4 fruit fly cellular contexts compared by ENCODE assay signal in genomic region chrX:7651657-7652056, dm6.
A peak's percentile ranks its signal among the peaks of the same experiment; 100 is the strongest.
TF ChIP-seq lines count a peak whose summit lies in the region.

No protein-coding gene starts in this region.

TF ChIP-seq in whole organism, adult, 20 proteins besides CTCF, POLR2A, EP300 and RAD21 (continued from another document):
- TF ChIP-seq kay (GFP tag; lab: Kevin White, UChicago; ENCODE audit: borderline replicate concordance) (no peak), CG14711 (tag; optimal IDR thresholded peaks at IDR 0.05; lab: Kevin White, UChicago) (peak; percentile 70)

TF ChIP-seq in whole organism, embryonic, 481 proteins besides CTCF, POLR2A, EP300 and RAD21 (continued from another document and continues in another):
- peak; percentile 27 for TF ChIP-seq CG12299 (tag; optimal IDR thresholded peaks at IDR 0.05; lab: Kevin White, UChicago)
- TF ChIP-seq CG31441 (GFP tag; IDR thresholded peaks at IDR 0.05; lab: Robert Waterston, UW) = peak; percentile 58
- TF ChIP-seq ham (GFP tag; IDR thresholded peaks at IDR 0.05; lab: Robert Waterston, UW) = peak; percentile 39; the same call in 1 of the 2 replicates
- peak; percentile 54; the same call in 1 of the 3 replicates for TF ChIP-seq CG11695 (GFP tag; IDR thresholded peaks at IDR 0.05; lab: Robert Waterston, UW)
- peak; percentile 51 for TF ChIP-seq Hr3 (GFP tag; optimal IDR thresholded peaks at IDR 0.05; lab: Kevin White, UChicago)
- peak; percentile 9 for TF ChIP-seq CG15011 (GFP tag; optimal IDR thresholded peaks at IDR 0.05; lab: Kevin White, UChicago)
- TF ChIP-seq CG6683 (GFP tag; optimal IDR thresholded peaks at IDR 0.05; lab: Kevin White, UChicago) = no peak
- peak; percentile 69 for TF ChIP-seq CG32532 (GFP tag; IDR thresholded peaks at IDR 0.05; lab: Robert Waterston, UW)
- TF ChIP-seq dan (GFP tag; IDR thresholded peaks at IDR 0.05; lab: Robert Waterston, UW) = no peak
- TF ChIP-seq CG10462 (GFP tag; optimal IDR thresholded peaks at IDR 0.05; lab: Kevin White, UChicago) = peak; percentile 25
- peak; percentile 51 for TF ChIP-seq CG18619 (GFP tag; optimal IDR thresholded peaks at IDR 0.05; lab: Kevin White, UChicago)
- TF ChIP-seq CG6854 (GFP tag; optimal IDR thresholded peaks at IDR 0.05; lab: Kevin White, UChicago) = no peak
- no peak for TF ChIP-seq Bteb2 (GFP tag; optimal IDR thresholded peaks at IDR 0.05; lab: Kevin White, UChicago)
- TF ChIP-seq jigr1 (GFP tag; IDR thresholded peaks at IDR 0.05; lab: Robert Waterston, UW) = no peak
- TF ChIP-seq fd102C (GFP tag; optimal IDR thresholded peaks at IDR 0.05; lab: Kevin White, UChicago) = no peak
- no peak for TF ChIP-seq CG4707 (GFP tag; optimal IDR thresholded peaks at IDR 0.05; lab: Kevin White, UChicago)
- TF ChIP-seq Xbp1 (GFP tag; optimal IDR thresholded peaks at IDR 0.05; lab: Kevin White, UChicago) = peak; percentile 74
- TF ChIP-seq CG14050 (GFP tag; IDR thresholded peaks at IDR 0.05; lab: Robert Waterston, UW) = peak; percentile 72
- TF ChIP-seq CG17359 (tag; optimal IDR thresholded peaks at IDR 0.05; lab: Kevin White, UChicago) = peak; percentile 61
- peak; percentile 58 for TF ChIP-seq CG12942 (GFP tag; optimal IDR thresholded peaks at IDR 0.05; lab: Kevin White, UChicago)
- no peak for TF ChIP-seq CrebB (tag; optimal IDR thresholded peaks at IDR 0.05; lab: Kevin White, UChicago)
- peak; percentile 73 for TF ChIP-seq PHDP (tag; optimal IDR thresholded peaks at IDR 0.05; lab: Kevin White, UChicago)
- peak; percentile 78 for TF ChIP-seq Sox102F (GFP tag; optimal IDR thresholded peaks at IDR 0.05; lab: Kevin White, UChicago)
- TF ChIP-seq pum (GFP tag; optimal IDR thresholded peaks at IDR 0.05; lab: Kevin White, UChicago) = peak; percentile 23
- TF ChIP-seq Tbp (GFP tag; optimal IDR thresholded peaks at IDR 0.05; lab: Kevin White, UChicago) = no peak
- no peak for TF ChIP-seq vfl (GFP tag; optimal IDR thresholded peaks at IDR 0.05; lab: Kevin White, UChicago)
- TF ChIP-seq seq (GFP tag; IDR thresholded peaks at IDR 0.05; lab: Robert Waterston, UW) = peak; percentile 70
- peak; percentile 88 for TF ChIP-seq row (GFP tag; IDR thresholded peaks at IDR 0.05; lab: Robert Waterston, UW)
- no peak for TF ChIP-seq Bgb (GFP tag; IDR thresholded peaks at IDR 0.05; lab: Robert Waterston, UW; ENCODE audit: partially characterized antibody)
- TF ChIP-seq gcm2 (GFP tag; optimal IDR thresholded peaks at IDR 0.05; lab: Kevin White, UChicago) = no peak
- no peak for TF ChIP-seq CG3995 (GFP tag; optimal IDR thresholded peaks at IDR 0.05; lab: Kevin White, UChicago)
- TF ChIP-seq E2f2 (GFP tag; IDR thresholded peaks at IDR 0.05; lab: Robert Waterston, UW) = peak; percentile 45; the same call in 1 of the 2 replicates
- peak; percentile 61 for TF ChIP-seq gsb (GFP tag; IDR thresholded peaks at IDR 0.05; lab: Robert Waterston, UW)
- TF ChIP-seq CkIIα-i1 (GFP tag; IDR thresholded peaks at IDR 0.05; lab: Robert Waterston, UW) = no peak
- TF ChIP-seq scrt (GFP tag; optimal IDR thresholded peaks at IDR 0.05; lab: Kevin White, UChicago) = peak; percentile 20
- peak; percentile 34 for TF ChIP-seq CG9437 (GFP tag; optimal IDR thresholded peaks at IDR 0.05; lab: Kevin White, UChicago)
- peak; percentile 75 for TF ChIP-seq CG12769 (tag; optimal IDR thresholded peaks at IDR 0.05; lab: Kevin White, UChicago)
- peak; percentile 76 for TF ChIP-seq CG9817 (tag; optimal IDR thresholded peaks at IDR 0.05; lab: Kevin White, UChicago)
- no peak for TF ChIP-seq p53 (GFP tag; optimal IDR thresholded peaks at IDR 0.05; lab: Kevin White, UChicago)
- peak; percentile 81 for TF ChIP-seq vvl (GFP tag; IDR thresholded peaks at IDR 0.05; lab: Robert Waterston, UW)
- no peak for TF ChIP-seq kay (GFP tag; optimal IDR thresholded peaks at IDR 0.05; lab: Kevin White, UChicago)
- peak in 1 of 2 experiments; percentile 61 for TF ChIP-seq bsh (GFP tag; optimal IDR thresholded peaks at IDR 0.05; lab: Kevin White, UChicago)
- TF ChIP-seq Ssrp (tag; optimal IDR thresholded peaks at IDR 0.05; lab: Kevin White, UChicago) = peak; percentile 29

TF ChIP-seq in whole organism, prepupa, 60 proteins besides CTCF, POLR2A, EP300 and RAD21 (continued from another document):
- TF ChIP-seq acj6 (GFP tag; optimal IDR thresholded peaks at IDR 0.05; lab: Kevin White, UChicago) = peak; percentile 75
- TF ChIP-seq Met (GFP tag; optimal IDR thresholded peaks at IDR 0.05; lab: Kevin White, UChicago) = peak; percentile 81
- TF ChIP-seq dsx (GFP tag; optimal IDR thresholded peaks at IDR 0.05; lab: Kevin White, UChicago; ENCODE audit: poor library complexity, severe bottlenecking) = peak; percentile 35
- TF ChIP-seq CG11294 (GFP tag; IDR thresholded peaks at IDR 0.05; lab: Robert Waterston, UW) = peak; percentile 66
- TF ChIP-seq pdm3 (GFP tag; optimal IDR thresholded peaks at IDR 0.05; lab: Kevin White, UChicago) = peak; percentile 82
- peak; percentile 33 for TF ChIP-seq CG4318 (GFP tag; optimal IDR thresholded peaks at IDR 0.05; lab: Kevin White, UChicago)
- TF ChIP-seq CG3919 (GFP tag; optimal IDR thresholded peaks at IDR 0.05; lab: Kevin White, UChicago) = peak; percentile 74
- peak; percentile 39 to 59 for TF ChIP-seq salr (GFP tag; optimal IDR thresholded peaks at IDR 0.05; lab: Kevin White, UChicago)
- TF ChIP-seq Hr38 (GFP tag; optimal IDR thresholded peaks at IDR 0.05; lab: Kevin White, UChicago) = no peak
- peak; percentile 82 for TF ChIP-seq eg (GFP tag; IDR thresholded peaks at IDR 0.05; lab: Robert Waterston, UW)
- peak; percentile 55 for TF ChIP-seq Eip75B (GFP tag; optimal IDR thresholded peaks at IDR 0.05; lab: Kevin White, UChicago)
- peak; percentile 63 for TF ChIP-seq CG3032 (tag; optimal IDR thresholded peaks at IDR 0.05; lab: Kevin White, UChicago)
- peak; percentile 70 for TF ChIP-seq CG8632 (GFP tag; optimal IDR thresholded peaks at IDR 0.05; lab: Kevin White, UChicago)
- TF ChIP-seq CG6854 (GFP tag; optimal IDR thresholded peaks at IDR 0.05; lab: Kevin White, UChicago) = peak; percentile 13
- TF ChIP-seq CG6792 (GFP tag; optimal IDR thresholded peaks at IDR 0.05; lab: Kevin White, UChicago) = peak; percentile 79
- peak; percentile 46 for TF ChIP-seq CG11762 (GFP tag; optimal IDR thresholded peaks at IDR 0.05; lab: Kevin White, UChicago; ENCODE audit: insufficient read depth)
- peak; percentile 41 for TF ChIP-seq Lpt (GFP tag; optimal IDR thresholded peaks at IDR 0.05; lab: Kevin White, UChicago)
- TF ChIP-seq fkh (GFP tag; optimal IDR thresholded peaks at IDR 0.05; lab: Kevin White, UChicago) = peak; percentile 57
- TF ChIP-seq CG6808 (GFP tag; optimal IDR thresholded peaks at IDR 0.05; lab: Kevin White, UChicago) = peak; percentile 57
- TF ChIP-seq Ets21C (GFP tag; optimal IDR thresholded peaks at IDR 0.05; lab: Kevin White, UChicago) = peak; percentile 79
- TF ChIP-seq Eip78C (GFP tag; lab: Kevin White, UChicago) = peak; percentile 91
- TF ChIP-seq OdsH (GFP tag; optimal IDR thresholded peaks at IDR 0.05; lab: Kevin White, UChicago) = peak; percentile 74
- TF ChIP-seq CG8319 (GFP tag; optimal IDR thresholded peaks at IDR 0.05; lab: Kevin White, UChicago) = peak; percentile 65
- TF ChIP-seq achi (GFP tag; optimal IDR thresholded peaks at IDR 0.05; lab: Kevin White, UChicago) = peak; percentile 73
- peak; percentile 63 for TF ChIP-seq CG1621 (tag; optimal IDR thresholded peaks at IDR 0.05; lab: Kevin White, UChicago)
- TF ChIP-seq Smox (GFP tag; optimal IDR thresholded peaks at IDR 0.05; lab: Kevin White, UChicago) = peak; percentile 82
- peak; percentile 76 for TF ChIP-seq CG7368 (GFP tag; optimal IDR thresholded peaks at IDR 0.05; lab: Kevin White, UChicago)
- TF ChIP-seq CG11902 (GFP tag; optimal IDR thresholded peaks at IDR 0.05; lab: Kevin White, UChicago) = peak; percentile 73
- TF ChIP-seq fd59A (GFP tag; optimal IDR thresholded peaks at IDR 0.05; lab: Kevin White, UChicago) = peak; percentile 49
- peak; percentile 46 for TF ChIP-seq CG6276 (GFP tag; optimal IDR thresholded peaks at IDR 0.05; lab: Kevin White, UChicago)
- TF ChIP-seq esn (GFP tag; optimal IDR thresholded peaks at IDR 0.05; lab: Kevin White, UChicago) = peak; percentile 88
- peak; percentile 69 for TF ChIP-seq Ets96B (tag; optimal IDR thresholded peaks at IDR 0.05; lab: Kevin White, UChicago)
- TF ChIP-seq CG34406 (GFP tag; optimal IDR thresholded peaks at IDR 0.05; lab: Kevin White, UChicago) = peak; percentile 74
- peak; percentile 52; the same call in 2 of the 3 replicates for TF ChIP-seq CG8119 (GFP tag; IDR thresholded peaks at IDR 0.05; lab: Robert Waterston, UW)
- peak; percentile 65 for TF ChIP-seq net (GFP tag; optimal IDR thresholded peaks at IDR 0.05; lab: Kevin White, UChicago)
- peak; percentile 46 for TF ChIP-seq Hr4 (GFP tag; optimal IDR thresholded peaks at IDR 0.05; lab: Kevin White, UChicago)
- TF ChIP-seq Eip93F (GFP tag; optimal IDR thresholded peaks at IDR 0.05; lab: Kevin White, UChicago) = no peak
- peak; percentile 61 for TF ChIP-seq vri (GFP tag; optimal IDR thresholded peaks at IDR 0.05; lab: Kevin White, UChicago)
- peak; percentile 74 for TF ChIP-seq CG10669 (GFP tag; optimal IDR thresholded peaks at IDR 0.05; lab: Kevin White, UChicago)
- peak; percentile 27 for TF ChIP-seq spab (GFP tag; optimal IDR thresholded peaks at IDR 0.05; lab: Kevin White, UChicago)
TF ChIP-seq in whole organism, prepupa: peak in this region for 57.

TF ChIP-seq in whole organism, wandering third instar larva, 38 proteins besides CTCF, POLR2A, EP300 and RAD21 (continued from another document):
- TF ChIP-seq Mio (GFP tag; optimal IDR thresholded peaks at IDR 0.05; lab: Kevin White, UChicago) (no peak), Abd-B (GFP tag; optimal IDR thresholded peaks at IDR 0.05; lab: Kevin White, UChicago) (no peak), usp (GFP tag; optimal IDR thresholded peaks at IDR 0.05; lab: Kevin White, UChicago) (no peak), foxo (GFP tag; optimal IDR thresholded peaks at IDR 0.05; lab: Kevin White, UChicago) (peak in 1 of 2 experiments; percentile 69), lola (GFP tag; optimal IDR thresholded peaks at IDR 0.05; lab: Kevin White, UChicago) (no peak), Dif (GFP tag; optimal IDR thresholded peaks at IDR 0.05; lab: Kevin White, UChicago; ENCODE audit: partially characterized antibody) (no peak), woc (GFP tag; optimal IDR thresholded peaks at IDR 0.05; lab: Kevin White, UChicago) (peak; percentile 15), Hnf4 (GFP tag; optimal IDR thresholded peaks at IDR 0.05; lab: Kevin White, UChicago) (peak; percentile 79), Rel (GFP tag; optimal IDR thresholded peaks at IDR 0.05; lab: Kevin White, UChicago) (no peak), Rel (tag; optimal IDR thresholded peaks at IDR 0.05; lab: Kevin White, UChicago) (peak; percentile 37), brk (GFP tag; optimal IDR thresholded peaks at IDR 0.05; lab: Kevin White, UChicago) (peak; percentile 20), dl (GFP tag; optimal IDR thresholded peaks at IDR 0.05; lab: Kevin White, UChicago; ENCODE audit: insufficient read depth in 1 of 2, partially characterized antibody in 2 of 2) (no peak), pan (optimal IDR thresholded peaks at IDR 0.05; lab: Kevin White, UChicago) (no peak), dsf (GFP tag; optimal IDR thresholded peaks at IDR 0.05; lab: Kevin White, UChicago; ENCODE audit: borderline replicate concordance) (no peak), GATAd (GFP tag; optimal IDR thresholded peaks at IDR 0.05; lab: Kevin White, UChicago) (no peak)
TF ChIP-seq in whole organism, wandering third instar larva: peak in this region for 17.
